Fruit fly (Drosophila melanogaster) S2 (cell line): ENCODE data around the gene CG7290.

Experiments
- CG8478 ChIP-seq: fragments of >200 bp; optimal IDR thresholded peaks from 2 replicates; lab custom pipeline; 2018
- CTCF ChIP-seq, 2 experiments: fragments of >200 bp; optimal IDR thresholded peaks; 2 replicates each; lab custom pipeline; 2018

dm6 chr3L:20226153-20226552 is 20.3 kb upstream of the CG7290 start:
- no peak for TF ChIP-seq CTCF (optimal IDR thresholded peaks at IDR 0.05; lab: Kevin White, UChicago)
- no peak for TF ChIP-seq CG8478 (lab: Kevin White, UChicago)
